Worm (Caenorhabditis elegans) whole organism, L2 larva: ENCODE measurements around the gene T07G12.2.

Experiments used
- R02D3.7 ChIP-seq: fragments of 150-350 bp; optimal IDR thresholded peaks from 2 replicates; lab custom pipeline; 2014; ENCODE audit warnings: missing biosample characterization, missing genetic modification characterization
- aly-2 ChIP-seq: fragments of 150-350 bp; optimal IDR thresholded peaks from 2 replicates; lab custom pipeline; 2014; ENCODE audit warnings: missing biosample characterization, missing genetic modification characterization
- ama-1 ChIP-seq: fragments of 150-350 bp; optimal IDR thresholded peaks from 2 replicates; lab custom pipeline; 2018; ENCODE audit warnings: inconsistent platforms
- egl-27 ChIP-seq: sonication (generic microtip); optimal IDR thresholded peaks from 3 replicates; lab custom pipeline; 2017; ENCODE audit warnings: missing biosample characterization, missing genetic modification reagents, missing genetic modification characterization
- lin-11 ChIP-seq: fragments of 150-350 bp; sonication (generic microtip); optimal IDR thresholded peaks from 2 replicates; lab custom pipeline; 2014; ENCODE audit warnings: missing biosample characterization, missing genetic modification characterization, inconsistent platforms, mixed read lengths
- nhr-25 ChIP-seq: fragments of 150-350 bp; sonication (generic microtip); optimal IDR thresholded peaks from 3 replicates; lab custom pipeline; 2014; ENCODE audit warnings: missing biosample characterization, missing genetic modification characterization
- skn-1 ChIP-seq: sonication (generic microtip); optimal IDR thresholded peaks from 2 replicates; lab custom pipeline; 2017; ENCODE audit warnings: missing biosample characterization, missing genetic modification characterization
- ztf-11 ChIP-seq: sonication (generic microtip); optimal IDR thresholded peaks from 2 replicates; lab custom pipeline; 2017; ENCODE audit warnings: missing biosample characterization, missing genetic modification characterization
- ztf-4 ChIP-seq: fragments of 150-350 bp; optimal IDR thresholded peaks from 2 replicates; lab custom pipeline; 2014; ENCODE audit warnings: missing biosample characterization, missing genetic modification characterization

- TF ChIP-seq nhr-25 (tag; lab: Kevin White, UChicago) (no peak), ama-1 (lab: Kevin White, UChicago) (no peak), lin-11 (no peak), R02D3.7 (tag; lab: Kevin White, UChicago) (no peak), egl-27 (tag; lab: Kevin White, UChicago) (no peak), skn-1 (tag; lab: Kevin White, UChicago) (no peak), ztf-11 (no peak), aly-2 (tag; lab: Kevin White, UChicago) (no peak), ztf-4 (tag; lab: Kevin White, UChicago) (no peak)
Measured at ce11 chrIV:10542283-10542682, 11.8 kb downstream of the T07G12.2 start.
